Fruit fly (Drosophila melanogaster) whole organism, embryonic: ENCODE data around the gene Hpr1.

Experiments
- Aef1 ChIP-seq: fragments of 200-800 bp; sonication (Bioruptor generic); IDR thresholded peaks from 3 replicates; pipeline ENCODE4 v1.3.6; 2022; ENCODE audit warnings: missing biosample characterization, missing genetic modification characterization
- Awh ChIP-seq: fragments of 200-800 bp; sonication (Bioruptor generic); IDR thresholded peaks from 2 replicates; pipeline ENCODE4, ENCODE4 v1.3.6; 2022; ENCODE audit warnings: missing biosample characterization, missing genetic modification characterization
- CG10209 ChIP-seq: fragments of 200-800 bp; sonication (Bioruptor generic); optimal IDR thresholded peaks from 3 replicates; lab custom pipeline; 2017; ENCODE audit warnings: missing biosample characterization, mild to moderate bottlenecking, missing genetic modification characterization, missing genetic modification reagents
- CG10431 ChIP-seq: fragments of 200-800 bp; sonication (Bioruptor generic); optimal IDR thresholded peaks from 3 replicates; lab custom pipeline; 2018; ENCODE audit warnings: missing biosample characterization, mild to moderate bottlenecking, missing genetic modification characterization
- CG11247 ChIP-seq: fragments of 200-800 bp; sonication (Bioruptor generic); IDR thresholded peaks from 2 replicates; pipeline ENCODE4 v1.3.6; 2022; ENCODE audit warnings: missing biosample characterization, missing genetic modification characterization
- CG11456 ChIP-seq: fragments of 200-800 bp; sonication (Bioruptor generic); IDR thresholded peaks from 3 replicates; pipeline ENCODE4 v1.3.6; 2022; ENCODE audit warnings: missing biosample characterization, missing genetic modification characterization
- CG11560 ChIP-seq: fragments of 200-800 bp; sonication (Bioruptor generic); IDR thresholded peaks from 3 replicates; pipeline ENCODE4 v1.3.6; 2022; ENCODE audit warnings: missing biosample characterization, missing genetic modification characterization
- CG12104 ChIP-seq: fragments of 200-800 bp; sonication (Bioruptor generic); optimal IDR thresholded peaks from 3 replicates; lab custom pipeline; 2016; ENCODE audit warnings: missing biosample characterization, missing genetic modification characterization
- CG1529 ChIP-seq: fragments of 200-800 bp; sonication (Bioruptor generic); optimal IDR thresholded peaks from 3 replicates; lab custom pipeline; 2018; ENCODE audit warnings: missing biosample characterization, missing genetic modification characterization
- CG2199 ChIP-seq: fragments of 200-800 bp; sonication (Bioruptor generic); IDR thresholded peaks from 3 replicates; pipeline ENCODE4 v1.3.6; 2022; ENCODE audit warnings: missing biosample characterization, missing genetic modification characterization
- CG30431 ChIP-seq: fragments of 200-800 bp; sonication (Bioruptor generic); optimal IDR thresholded peaks from 2 replicates; lab custom pipeline; 2017; ENCODE audit warnings: missing biosample characterization, missing genetic modification characterization
- CG31224 ChIP-seq: fragments of 200-800 bp; sonication (Bioruptor generic); IDR thresholded peaks from 2 replicates; pipeline ENCODE4 v1.3.6; 2022; ENCODE audit warnings: missing biosample characterization, missing genetic modification characterization
- CG3281 ChIP-seq: fragments of 200-800 bp; sonication (Bioruptor generic); optimal IDR thresholded peaks from 3 replicates; lab custom pipeline; 2017; ENCODE audit warnings: missing biosample characterization, mild to moderate bottlenecking, missing genetic modification characterization
- CG3407 ChIP-seq: fragments of 200-800 bp; sonication (Bioruptor generic); optimal IDR thresholded peaks from 2 replicates; lab custom pipeline; 2018; ENCODE audit warnings: missing biosample characterization, mild to moderate bottlenecking, missing genetic modification characterization
- CG34376 ChIP-seq: fragments of 200-800 bp; sonication (Bioruptor generic); optimal IDR thresholded peaks from 2 replicates; lab custom pipeline; 2018; ENCODE audit warnings: missing biosample characterization, mild to moderate bottlenecking, missing genetic modification characterization
- CG3726 ChIP-seq: fragments of 200-800 bp; sonication (Bioruptor generic); IDR thresholded peaks from 3 replicates; pipeline ENCODE4, ENCODE4 v1.3.6; 2022; ENCODE audit warnings: missing biosample characterization, missing genetic modification characterization
- CG4360 ChIP-seq: fragments of 200-800 bp; sonication (Bioruptor generic); IDR thresholded peaks from 2 replicates; pipeline ENCODE4 v1.3.6; 2022; ENCODE audit warnings: missing biosample characterization, missing genetic modification characterization
- CG6683 ChIP-seq: fragments of 200-800 bp; sonication (Bioruptor generic); optimal IDR thresholded peaks from 2 replicates; lab custom pipeline; 2017; ENCODE audit warnings: missing biosample characterization, mild to moderate bottlenecking, missing genetic modification characterization, missing genetic modification reagents
- CG7987 ChIP-seq: fragments of 200-800 bp; sonication (Bioruptor generic); optimal IDR thresholded peaks from 2 replicates; lab custom pipeline; 2018; ENCODE audit warnings: missing biosample characterization, mild to moderate bottlenecking, missing genetic modification characterization, moderate library complexity
- CG8089 ChIP-seq: fragments of 200-800 bp; sonication (Bioruptor generic); optimal IDR thresholded peaks from 3 replicates; lab custom pipeline; 2016; ENCODE audit warnings: missing biosample characterization, missing genetic modification characterization
- CG8290 ChIP-seq, 3 experiments: fragments of 200-800 bp; sonication (Bioruptor generic); optimal IDR thresholded peaks; 2 replicates each; lab custom pipeline; 2016 to 2019; ENCODE audit warnings: missing biosample characterization in 3 of 3, missing genetic modification characterization in 3 of 3, mild to moderate bottlenecking in 2 of 3, moderate library complexity in 1 of 3
- CG9876 ChIP-seq: fragments of 200-800 bp; sonication (Bioruptor generic); optimal IDR thresholded peaks from 2 replicates; lab custom pipeline; 2016; ENCODE audit warnings: missing biosample characterization, missing genetic modification characterization
- CHES-1-like ChIP-seq: fragments of 200-800 bp; sonication (Bioruptor generic); optimal IDR thresholded peaks from 2 replicates; lab custom pipeline; 2016; ENCODE audit warnings: missing biosample characterization, missing genetic modification characterization
- Dip2 ChIP-seq: fragments of 200-800 bp; sonication (Bioruptor generic); IDR thresholded peaks from 2 replicates; pipeline ENCODE4 v1.3.6; 2022; ENCODE audit warnings: missing biosample characterization, missing genetic modification characterization
- Dip3 ChIP-seq: fragments of 200-800 bp; sonication (Bioruptor generic); optimal IDR thresholded peaks from 3 replicates; lab custom pipeline; 2016; ENCODE audit warnings: missing biosample characterization, missing genetic modification characterization
- Ets65A ChIP-seq: fragments of 200-800 bp; sonication (Bioruptor generic); peaks from one replicate; lab custom pipeline; 2016; ENCODE audit warnings: missing biosample characterization, missing genetic modification characterization
- Hr3 ChIP-seq: fragments of 200-800 bp; sonication (Bioruptor generic); optimal IDR thresholded peaks from 3 replicates; lab custom pipeline; 2016; ENCODE audit warnings: missing biosample characterization, missing genetic modification characterization
- Hsf ChIP-seq: fragments of 200-800 bp; sonication (Bioruptor generic); optimal IDR thresholded peaks from 3 replicates; lab custom pipeline; 2016; ENCODE audit warnings: missing biosample characterization, missing genetic modification characterization
- Med ChIP-seq: fragments of 200-800 bp; sonication (Bioruptor generic); peaks from one replicate; lab custom pipeline; 2016; ENCODE audit warnings: missing biosample characterization, missing genetic modification characterization, mild to moderate bottlenecking, inconsistent platforms, moderate library complexity
- Mes4 ChIP-seq: fragments of 200-800 bp; sonication (Bioruptor generic); optimal IDR thresholded peaks from 2 replicates; lab custom pipeline; 2016; ENCODE audit warnings: missing biosample characterization, missing genetic modification characterization
- Pdp1 ChIP-seq, 2 experiments: fragments of 200-800 bp; sonication (Bioruptor generic); optimal IDR thresholded peaks; 3 replicates each; lab custom pipeline; 2016; ENCODE audit warnings: missing biosample characterization in 2 of 2, missing genetic modification characterization in 2 of 2, mild to moderate bottlenecking in 1 of 2, moderate library complexity in 1 of 2
- Sin3A ChIP-seq: fragments of >200 bp; optimal IDR thresholded peaks from 2 replicates; lab custom pipeline; 2018
- Sox102F ChIP-seq: fragments of 200-800 bp; sonication (Bioruptor generic); optimal IDR thresholded peaks from 2 replicates; lab custom pipeline; 2018; ENCODE audit warnings: missing biosample characterization, mild to moderate bottlenecking, missing genetic modification characterization, moderate library complexity
- Usf ChIP-seq: fragments of 200-800 bp; sonication (Bioruptor generic); optimal IDR thresholded peaks from 2 replicates; lab custom pipeline; 2017; ENCODE audit warnings: missing genotype, missing biosample characterization, missing genetic modification characterization
- ac ChIP-seq: fragments of 200-800 bp; sonication (Bioruptor generic); optimal IDR thresholded peaks from 3 replicates; lab custom pipeline; 2017; ENCODE audit warnings: missing biosample characterization, mild to moderate bottlenecking, missing genetic modification characterization
- bigmax ChIP-seq: fragments of 200-800 bp; sonication (Bioruptor generic); optimal IDR thresholded peaks from 2 replicates; lab custom pipeline; 2018; ENCODE audit warnings: missing biosample characterization, mild to moderate bottlenecking, missing genetic modification characterization
- bowl ChIP-seq: fragments of 200-800 bp; sonication (Bioruptor generic); IDR thresholded peaks from 2 replicates; pipeline ENCODE4 v1.3.6; 2022; ENCODE audit warnings: missing biosample characterization, missing genetic modification characterization
- chinmo ChIP-seq: fragments of 200-800 bp; sonication (Bioruptor generic); IDR thresholded peaks from 4 replicates; pipeline ENCODE4 v1.3.6; 2022; ENCODE audit warnings: missing biosample characterization, missing genetic modification characterization; ENCODE audit not compliant: partially characterized antibody
- cwo ChIP-seq: fragments of 200-800 bp; sonication (Bioruptor generic); optimal IDR thresholded peaks from 3 replicates; lab custom pipeline; 2017; ENCODE audit warnings: missing biosample characterization, missing genetic modification characterization, mild to moderate bottlenecking, moderate library complexity, missing genetic modification reagents
- exex ChIP-seq: fragments of 200-800 bp; sonication (Bioruptor generic); optimal IDR thresholded peaks from 4 replicates; lab custom pipeline; 2018; ENCODE audit warnings: missing biosample characterization, mild to moderate bottlenecking, missing genetic modification characterization, moderate library complexity
- gfzf ChIP-seq: fragments of 200-800 bp; sonication (Bioruptor generic); optimal IDR thresholded peaks from 2 replicates; lab custom pipeline; 2016; ENCODE audit warnings: missing biosample characterization, mild to moderate bottlenecking, missing genetic modification characterization, moderate library complexity
- grn ChIP-seq: fragments of 200-800 bp; sonication (Bioruptor generic); optimal IDR thresholded peaks from 3 replicates; lab custom pipeline; 2017; ENCODE audit warnings: missing biosample characterization, missing genetic modification characterization
- kni ChIP-seq: fragments of 200-800 bp; sonication (Bioruptor generic); optimal IDR thresholded peaks from 3 replicates; lab custom pipeline; 2017; ENCODE audit warnings: mild to moderate bottlenecking, missing biosample characterization, missing genetic modification reagents, missing genetic modification characterization
- mirr ChIP-seq: fragments of 200-800 bp; sonication (Bioruptor generic); optimal IDR thresholded peaks from 3 replicates; lab custom pipeline; 2018; ENCODE audit warnings: missing biosample characterization, mild to moderate bottlenecking, missing genetic modification characterization
- sima ChIP-seq: fragments of 200-800 bp; sonication (Bioruptor generic); optimal IDR thresholded peaks from 2 replicates; lab custom pipeline; 2016; ENCODE audit warnings: missing biosample characterization, missing genetic modification characterization
- sr ChIP-seq: fragments of 200-800 bp; sonication (Bioruptor generic); IDR thresholded peaks from 3 replicates; pipeline ENCODE4 v1.3.6; 2022; ENCODE audit warnings: missing biosample characterization, missing genetic modification characterization
- zen2 ChIP-seq: fragments of 200-800 bp; sonication (Bioruptor generic); IDR thresholded peaks from 3 replicates; pipeline ENCODE4 v1.3.6; 2022; ENCODE audit warnings: missing biosample characterization, missing genetic modification characterization; ENCODE audit not compliant: partially characterized antibody

The Hpr1 gene

dm6 chr3R:5853032-5853431 lies 31.8 kb upstream of the Hpr1 start, which contains the start of gene CG34287:
Gene CG34287, plus strand, starts transcription at chr3R:5853332.
- TF ChIP-seq bowl (GFP tag; lab: Robert Waterston, UW) = no peak
- TF ChIP-seq kni (GFP tag; lab: Kevin White, UChicago) = no peak
- no peak for TF ChIP-seq CG1529 (GFP tag; lab: Kevin White, UChicago)
- TF ChIP-seq CG10209 = no peak
- TF ChIP-seq CG7987 (GFP tag; lab: Kevin White, UChicago) = no peak
- no peak for TF ChIP-seq CG4360 (GFP tag; lab: Robert Waterston, UW)
- TF ChIP-seq Ets65A (GFP tag; lab: Kevin White, UChicago) = no peak
- TF ChIP-seq CG10431 (GFP tag; lab: Kevin White, UChicago) = no peak
- no peak for TF ChIP-seq CG6683 (GFP tag; lab: Kevin White, UChicago)
- TF ChIP-seq CG8089 (GFP tag; lab: Kevin White, UChicago) = no peak
- no peak for TF ChIP-seq CG8290 (GFP tag; optimal IDR thresholded peaks at IDR 0.05; lab: Kevin White, UChicago)
- TF ChIP-seq CG8290 (tag; optimal IDR thresholded peaks at IDR 0.05; lab: Kevin White, UChicago) = no peak
- no peak for TF ChIP-seq Usf (GFP tag; lab: Kevin White, UChicago)
- TF ChIP-seq Sox102F (GFP tag; lab: Kevin White, UChicago) = no peak
- no peak for TF ChIP-seq Dip2 (GFP tag; lab: Robert Waterston, UW)
- TF ChIP-seq CG11456 = no peak
- no peak for TF ChIP-seq bigmax (GFP tag; lab: Kevin White, UChicago)

dm6 chr3R:5846570-5847270 lies 25.5 kb upstream of the Hpr1 start, which contains the start of gene CG14676:
Gene CG14676, plus strand, starts transcription at chr3R:5847220.
- no peak for TF ChIP-seq zen2 (GFP tag; lab: Robert Waterston, UW)
- TF ChIP-seq CG31224 = no peak
- TF ChIP-seq Hr3 (GFP tag; lab: Kevin White, UChicago) = no peak
- TF ChIP-seq CG30431 (GFP tag; lab: Kevin White, UChicago) = no peak
- no peak for TF ChIP-seq sr
- TF ChIP-seq CG9876 (GFP tag; lab: Kevin White, UChicago) = no peak
- TF ChIP-seq Sin3A (lab: Kevin White, UChicago) = no peak
- no peak for TF ChIP-seq gfzf
- TF ChIP-seq ac (GFP tag; lab: Kevin White, UChicago) = no peak
- TF ChIP-seq Dip3 (GFP tag; lab: Kevin White, UChicago) = no peak
- no peak for TF ChIP-seq Awh
- no peak for TF ChIP-seq sima (GFP tag; lab: Kevin White, UChicago)
- no peak for TF ChIP-seq CG12104 (GFP tag; lab: Kevin White, UChicago)
- no peak for TF ChIP-seq mirr (GFP tag; lab: Kevin White, UChicago)
- no peak for TF ChIP-seq CHES-1-like (GFP tag; lab: Kevin White, UChicago)
- TF ChIP-seq Mes4 (GFP tag; lab: Kevin White, UChicago) = no peak
- no peak for TF ChIP-seq Aef1 (GFP tag; lab: Robert Waterston, UW)

DNA sequence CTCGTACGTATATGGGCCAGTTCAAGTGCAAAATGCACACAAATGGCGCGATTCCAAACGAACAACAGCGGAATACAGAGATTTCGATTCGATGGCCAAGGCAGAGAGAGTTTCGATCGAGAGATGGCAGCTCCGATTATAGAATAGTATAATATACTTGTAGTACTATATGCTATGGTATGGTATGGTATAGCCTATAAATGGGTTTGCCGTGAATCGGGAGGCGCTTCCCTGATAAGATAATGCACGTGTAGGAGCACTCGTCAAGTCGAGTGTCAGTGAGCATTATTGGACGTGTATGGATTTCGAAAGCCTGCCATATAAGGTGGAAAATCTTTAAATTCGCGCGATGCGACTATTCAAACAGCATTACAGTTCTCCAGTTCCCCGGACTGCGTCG lies 22.3 kb upstream of the Hpr1 start:
- peak; percentile 64; the same call in 1 of the 3 replicates for TF ChIP-seq CG2199 (GFP tag; lab: Robert Waterston, UW)
- peak; percentile 12 for TF ChIP-seq grn (GFP tag; lab: Kevin White, UChicago)
- no peak for TF ChIP-seq Hsf

- no peak for TF ChIP-seq CG3726 (GFP tag; lab: Robert Waterston, UW)
- no peak for TF ChIP-seq CG11560
- TF ChIP-seq CG3281 (GFP tag; lab: Kevin White, UChicago) = no peak
- peak; percentile 75 for TF ChIP-seq mirr (GFP tag; lab: Kevin White, UChicago)
- peak; percentile 73 for TF ChIP-seq CG34376 (GFP tag; lab: Kevin White, UChicago)
- TF ChIP-seq CG3407 = no peak
- no peak for TF ChIP-seq CG11247
- TF ChIP-seq Pdp1 (GFP tag; optimal IDR thresholded peaks at IDR 0.05; lab: Kevin White, UChicago) = peak in 1 of 2 experiments; percentile 22
- peak; percentile 88 for TF ChIP-seq cwo (GFP tag; lab: Kevin White, UChicago)
- peak; percentile 96 for TF ChIP-seq exex (tag; lab: Kevin White, UChicago)
- TF ChIP-seq Med (GFP tag; lab: Kevin White, UChicago) = peak; percentile 21
- 0 out of 4 replicates have a peak, but pooled peaks have one; percentile 17 for TF ChIP-seq chinmo
Observed at dm6 chr3R:5841290-5841689, 20.1 kb upstream of the Hpr1 start.
